Fruit fly (Drosophila melanogaster): Measurements from ENCODE around the gene CG33298.

DNA sequence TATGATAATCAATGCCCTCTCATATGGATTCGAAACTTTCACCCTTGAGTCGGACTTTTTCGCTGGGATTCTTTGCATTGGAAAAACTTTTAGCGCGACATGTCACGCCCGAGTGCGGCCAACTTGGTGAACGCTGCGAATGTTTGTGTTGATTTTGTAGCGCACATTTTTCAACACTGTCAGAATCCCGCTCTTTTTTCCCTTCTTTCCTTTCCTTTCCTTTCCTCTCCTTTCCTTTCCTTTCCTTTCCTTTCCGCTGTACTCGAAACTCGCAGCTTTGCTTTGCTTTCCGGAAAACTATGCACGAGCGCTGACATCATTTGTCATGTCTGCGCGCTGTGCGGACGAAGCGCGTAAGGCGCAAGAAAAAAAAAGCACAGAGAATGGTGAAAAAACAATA lies 27.9 kb upstream of the CG33298 start:
- TF ChIP-seq CTCF (optimal IDR thresholded peaks at IDR 0.05) (no peak), CG8478 (optimal IDR thresholded peaks at IDR 0.05) (no peak)
